Fruit fly (Drosophila melanogaster) whole organism, wandering third instar larva: ENCODE results near the gene acj6.

Experiments used
- Abd-B ChIP-seq: fragments of >200 bp; optimal IDR thresholded peaks from 2 replicates; lab custom pipeline; 2017; ENCODE audit warnings: missing biosample characterization, missing genetic modification characterization
- CG32264 ChIP-seq: fragments of 200-800 bp; sonication (Bioruptor generic); optimal IDR thresholded peaks from 2 replicates; lab custom pipeline; 2016; ENCODE audit warnings: missing biosample characterization, missing genetic modification characterization
- CG9705 ChIP-seq: fragments of 200-800 bp; sonication (Bioruptor generic); optimal IDR thresholded peaks from 2 replicates; lab custom pipeline; 2018; ENCODE audit warnings: missing biosample characterization, mild to moderate bottlenecking, missing genetic modification characterization
- CrebA ChIP-seq: fragments of 200-800 bp; sonication (Bioruptor generic); optimal IDR thresholded peaks from 2 replicates; lab custom pipeline; 2016; ENCODE audit warnings: missing biosample characterization, mild to moderate bottlenecking, missing genetic modification characterization, borderline replicate concordance
- Dfd ChIP-seq: fragments of >200 bp; optimal IDR thresholded peaks from 2 replicates; lab custom pipeline; 2017; ENCODE audit warnings: missing biosample characterization, missing genetic modification characterization
- Dif ChIP-seq: fragments of 200-275, 200-300 bp; sonication (Bioruptor generic); optimal IDR thresholded peaks from 2 replicates; lab custom pipeline; 2018; ENCODE audit warnings: missing biosample characterization, missing genetic modification characterization; ENCODE audit not compliant: partially characterized antibody
- GATAd ChIP-seq: sonication (Bioruptor generic); optimal IDR thresholded peaks from 2 replicates; lab custom pipeline; 2016; ENCODE audit warnings: missing biosample characterization, missing genetic modification characterization
- HLH106 ChIP-seq: fragments of 200-800 bp; optimal IDR thresholded peaks from 3 replicates; lab custom pipeline; 2019; ENCODE audit warnings: missing biosample characterization, mild to moderate bottlenecking, missing genetic modification characterization, moderate library complexity
- Hnf4 ChIP-seq: fragments of 200-800 bp; sonication (Bioruptor generic); optimal IDR thresholded peaks from 2 replicates; lab custom pipeline; 2016; ENCODE audit warnings: missing biosample characterization, mild to moderate bottlenecking, missing genetic modification characterization
- Hr83 ChIP-seq: fragments of 200-300 bp; sonication (Bioruptor generic); optimal IDR thresholded peaks from 2 replicates; lab custom pipeline; 2016; ENCODE audit warnings: missing biosample characterization, mild to moderate bottlenecking, missing genetic modification characterization, moderate library complexity; ENCODE audit not compliant: poor library complexity, severe bottlenecking
- Jra ChIP-seq: sonication (Bioruptor generic); optimal IDR thresholded peaks from 2 replicates; lab custom pipeline; 2016; ENCODE audit warnings: missing biosample characterization, missing genetic modification characterization
- Mio ChIP-seq: sonication (Bioruptor generic); optimal IDR thresholded peaks from 2 replicates; lab custom pipeline; 2016; ENCODE audit warnings: missing biosample characterization, missing genetic modification characterization
- Myc ChIP-seq: fragments of >200 bp; optimal IDR thresholded peaks from 2 replicates; lab custom pipeline; 2017
- N ChIP-seq: fragments of >200 bp; optimal IDR thresholded peaks from 2 replicates; lab custom pipeline; 2018; ENCODE audit warnings: missing biosample characterization, missing external identifiers, missing genetic modification characterization
- OdsH ChIP-seq: fragments of 200-800 bp; sonication (Bioruptor generic); optimal IDR thresholded peaks from 2 replicates; lab custom pipeline; 2016; ENCODE audit warnings: missing biosample characterization, mild to moderate bottlenecking, missing genetic modification characterization
- Rel ChIP-seq, 2 experiments: fragments of 200-800 bp; sonication (Bioruptor generic) in 1 of 2; optimal IDR thresholded peaks; 2 replicates in 1 of 2; 3 replicates in 1 of 2; lab custom pipeline; 2016 to 2019; ENCODE audit warnings: mild to moderate bottlenecking in 2 of 2, missing biosample characterization in 2 of 2, missing genetic modification characterization in 2 of 2, moderate library complexity in 1 of 2
- Sp1 ChIP-seq: fragments of 200-800 bp; sonication (Bioruptor generic); optimal IDR thresholded peaks from 3 replicates; lab custom pipeline; 2019; ENCODE audit warnings: missing biosample characterization, mild to moderate bottlenecking, missing genetic modification characterization, moderate library complexity
- Vsx2 ChIP-seq: fragments of 200-300, 225-300 bp; sonication (Bioruptor generic); optimal IDR thresholded peaks from 2 replicates; lab custom pipeline; 2018; ENCODE audit warnings: missing biosample characterization, missing genetic modification characterization; ENCODE audit not compliant: partially characterized antibody
- br ChIP-seq: fragments of 200-800 bp; sonication (Bioruptor generic); optimal IDR thresholded peaks from 2 replicates; lab custom pipeline; 2016; ENCODE audit warnings: missing biosample characterization, missing genetic modification characterization
- brk ChIP-seq: fragments of 200-800 bp; sonication (Bioruptor generic); optimal IDR thresholded peaks from 2 replicates; lab custom pipeline; 2016; ENCODE audit warnings: missing biosample characterization, mild to moderate bottlenecking, missing genetic modification characterization
- dl ChIP-seq, 2 experiments: fragments of 175-275, 200-275 bp in 1 of 2; fragments of 200-275 bp in 1 of 2; sonication (Bioruptor generic); optimal IDR thresholded peaks; lab custom pipeline; 2018; ENCODE audit warnings: mild to moderate bottlenecking in 2 of 2, missing biosample characterization in 2 of 2, missing genetic modification characterization in 2 of 2, moderate library complexity in 2 of 2; ENCODE audit not compliant: partially characterized antibody in 2 of 2, insufficient read depth in 1 of 2
- dmrt93B ChIP-seq: fragments of 200-800 bp; sonication (Bioruptor generic); optimal IDR thresholded peaks from 2 replicates; lab custom pipeline; 2018; ENCODE audit warnings: missing biosample characterization, mild to moderate bottlenecking, missing genetic modification characterization
- dsf ChIP-seq: sonication (Bioruptor generic); optimal IDR thresholded peaks from 2 replicates; lab custom pipeline; 2016; ENCODE audit warnings: missing biosample characterization, missing genetic modification characterization, borderline replicate concordance
- ey ChIP-seq: fragments of 200-800 bp; sonication (Bioruptor generic); optimal IDR thresholded peaks from 2 replicates; lab custom pipeline; 2016; ENCODE audit warnings: missing biosample characterization, missing genetic modification characterization
- foxo ChIP-seq, 2 experiments: fragments of 200-800 bp; sonication (Bioruptor generic); optimal IDR thresholded peaks; 2 replicates in 1 of 2; 3 replicates in 1 of 2; lab custom pipeline; 2016 to 2017; ENCODE audit warnings: missing biosample characterization in 2 of 2, missing genetic modification characterization in 2 of 2
- fru ChIP-seq: fragments of 200-800 bp; sonication (Bioruptor generic); optimal IDR thresholded peaks from 3 replicates; lab custom pipeline; 2016; ENCODE audit warnings: missing biosample characterization, mild to moderate bottlenecking, missing genetic modification characterization
- h ChIP-seq: fragments of 200-800 bp; sonication (Bioruptor generic); optimal IDR thresholded peaks from 3 replicates; lab custom pipeline; 2016; ENCODE audit warnings: missing biosample characterization, mild to moderate bottlenecking, missing genetic modification characterization
- jim ChIP-seq: fragments of 175-275, 200-325 bp; sonication (Bioruptor generic); optimal IDR thresholded peaks from 2 replicates; lab custom pipeline; 2016; ENCODE audit warnings: missing biosample characterization, mild to moderate bottlenecking, missing genetic modification characterization
- pan ChIP-seq: fragments of >200 bp; optimal IDR thresholded peaks from 2 replicates; lab custom pipeline; 2017
- psq ChIP-seq: fragments of 200-800 bp; sonication (Bioruptor generic); optimal IDR thresholded peaks from 3 replicates; lab custom pipeline; 2017; ENCODE audit warnings: missing biosample characterization, mild to moderate bottlenecking, missing genetic modification characterization, moderate library complexity
- rgr ChIP-seq: fragments of 200-800 bp; sonication (Bioruptor generic); optimal IDR thresholded peaks from 3 replicates; lab custom pipeline; 2016; ENCODE audit warnings: missing biosample characterization, mild to moderate bottlenecking, missing genetic modification characterization
- sage ChIP-seq: fragments of 200-800 bp; sonication (Bioruptor generic); optimal IDR thresholded peaks from 2 replicates; lab custom pipeline; 2016; ENCODE audit warnings: missing biosample characterization, mild to moderate bottlenecking, missing genetic modification characterization
- sv ChIP-seq: fragments of 200-800 bp; sonication (Bioruptor generic); optimal IDR thresholded peaks from 3 replicates; lab custom pipeline; 2016; ENCODE audit warnings: missing biosample characterization, missing genetic modification characterization
- tai ChIP-seq: sonication (Bioruptor generic); optimal IDR thresholded peaks from 2 replicates; lab custom pipeline; 2016; ENCODE audit warnings: missing biosample characterization, missing genetic modification characterization
- usp ChIP-seq: fragments of >200 bp; optimal IDR thresholded peaks from 2 replicates; lab custom pipeline; 2017; ENCODE audit warnings: missing biosample characterization, missing genetic modification characterization
- woc ChIP-seq: sonication (Bioruptor generic); optimal IDR thresholded peaks from 2 replicates; lab custom pipeline; 2016; ENCODE audit warnings: missing biosample characterization, mild to moderate bottlenecking, missing genetic modification characterization

Gene acj6

DNA sequence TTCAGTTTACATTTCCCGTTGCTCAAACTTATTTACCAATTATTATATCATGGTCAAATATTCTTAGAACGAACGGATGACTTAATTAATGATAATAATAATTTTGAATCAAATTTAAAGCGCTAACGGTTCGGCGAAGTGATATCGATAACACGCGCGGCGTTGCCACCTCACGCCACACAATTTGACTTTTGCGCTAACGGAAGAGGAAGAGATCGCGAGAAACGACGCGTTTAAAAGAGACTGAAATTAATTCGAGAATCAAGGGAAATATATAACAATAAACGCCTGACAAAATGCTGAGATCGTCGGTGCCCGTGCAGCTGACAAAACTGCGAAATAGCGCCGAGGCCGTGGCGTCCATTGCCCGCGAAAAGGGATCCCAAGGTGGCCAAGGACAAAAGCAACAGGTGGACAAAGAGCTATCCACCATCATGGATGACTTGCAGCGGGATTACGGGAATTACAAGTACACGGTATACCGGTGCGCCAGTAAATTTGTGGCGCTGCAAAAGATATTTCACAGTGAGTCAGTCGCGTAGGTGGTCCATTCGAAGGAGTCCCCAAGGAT lies 50.6 kb downstream of the acj6 start, which contains the start of gene dah:
TSS of gene dah (plus strand) at position 195 of the 571 bp plus-strand sequence.
- TF ChIP-seq CG32264 (GFP tag; lab: Kevin White, UChicago) (no peak), Myc (no peak), h (no peak), Hr83 (GFP tag; lab: Kevin White, UChicago) (no peak), Mio (GFP tag; lab: Kevin White, UChicago) (no peak), GATAd (GFP tag; lab: Kevin White, UChicago) (no peak), CG9705 (GFP tag; lab: Kevin White, UChicago) (no peak), Hnf4 (GFP tag; lab: Kevin White, UChicago) (no peak), jim (no peak), HLH106 (tag; lab: Kevin White, UChicago) (no peak)

DNA sequence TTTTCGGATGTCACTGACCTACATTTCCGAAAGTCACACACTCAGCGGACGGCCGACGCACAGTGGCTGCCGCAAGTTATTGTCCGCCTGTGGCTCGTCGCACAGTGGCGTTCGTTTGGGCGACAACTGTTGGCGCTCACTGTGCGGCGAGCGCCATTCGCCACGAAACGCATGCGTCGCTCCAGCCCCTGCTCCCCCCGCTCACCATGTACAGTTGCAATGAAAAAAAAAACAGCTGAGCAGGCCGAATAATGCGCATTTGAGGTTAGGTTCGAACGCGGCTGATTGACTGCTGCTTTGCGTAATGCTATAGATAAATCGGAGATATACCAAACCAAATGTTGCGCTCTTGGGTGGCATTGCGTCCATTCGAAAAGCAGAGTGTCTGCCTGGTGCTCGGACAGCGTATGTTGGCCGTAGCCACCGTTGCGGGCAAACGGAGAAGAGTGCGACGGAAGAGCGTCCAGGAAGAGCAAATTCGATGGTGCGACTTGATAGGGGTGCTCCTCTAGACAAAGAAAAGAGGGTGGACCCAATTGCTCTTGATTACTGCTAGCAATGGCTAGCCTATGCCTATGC lies 55.5 kb downstream of the acj6 start:
- peak; percentile 77 for TF ChIP-seq psq (GFP tag; lab: Kevin White, UChicago)
- peak; percentile 91 for TF ChIP-seq Hnf4 (GFP tag; lab: Kevin White, UChicago)
- TF ChIP-seq Jra (GFP tag; lab: Kevin White, UChicago): peak; percentile 71
- TF ChIP-seq N (GFP tag; lab: Kevin White, UChicago): no peak
- TF ChIP-seq fru (GFP tag; lab: Kevin White, UChicago): peak; percentile 85
- TF ChIP-seq foxo (GFP tag; optimal IDR thresholded peaks at IDR 0.05; lab: Kevin White, UChicago): peak; percentile 43 to 95
- TF ChIP-seq dmrt93B (GFP tag; lab: Kevin White, UChicago): peak; percentile 66
- peak; percentile 71 for TF ChIP-seq sv (GFP tag; lab: Kevin White, UChicago)
- TF ChIP-seq br: peak; percentile 90
- TF ChIP-seq OdsH: peak; percentile 81
- peak; percentile 55 for TF ChIP-seq CG32264 (GFP tag; lab: Kevin White, UChicago)
- TF ChIP-seq CrebA: no peak
- TF ChIP-seq HLH106 (tag; lab: Kevin White, UChicago): peak; percentile 79
- TF ChIP-seq sage (GFP tag; lab: Kevin White, UChicago): no peak
- peak; percentile 99 for TF ChIP-seq jim
- TF ChIP-seq ey (GFP tag; lab: Kevin White, UChicago): peak; percentile 88
- peak; percentile 80 for TF ChIP-seq CG9705 (GFP tag; lab: Kevin White, UChicago)
- peak; percentile 92 for TF ChIP-seq Hr83 (GFP tag; lab: Kevin White, UChicago)
- no peak for TF ChIP-seq Abd-B (GFP tag; lab: Kevin White, UChicago)
- TF ChIP-seq Mio (GFP tag; lab: Kevin White, UChicago): peak; percentile 65
- TF ChIP-seq Myc: peak; percentile 53
- no peak for TF ChIP-seq dl (GFP tag; optimal IDR thresholded peaks at IDR 0.05; lab: Kevin White, UChicago; ENCODE audit: insufficient read depth in 1 of 2, partially characterized antibody in 2 of 2)
- peak; percentile 69 for TF ChIP-seq Sp1 (GFP tag; lab: Kevin White, UChicago)
- peak; percentile 88 for TF ChIP-seq rgr
- TF ChIP-seq Dfd (GFP tag; lab: Kevin White, UChicago): no peak
- peak; percentile 96 for TF ChIP-seq woc (GFP tag; lab: Kevin White, UChicago)
- no peak for TF ChIP-seq Rel (GFP tag; optimal IDR thresholded peaks at IDR 0.05; lab: Kevin White, UChicago)
- peak; percentile 81 for TF ChIP-seq Rel (tag; optimal IDR thresholded peaks at IDR 0.05; lab: Kevin White, UChicago)
- TF ChIP-seq h: peak; percentile 90
- no peak for TF ChIP-seq tai (GFP tag; lab: Kevin White, UChicago)
- peak; percentile 56 for TF ChIP-seq Dif

DNA sequence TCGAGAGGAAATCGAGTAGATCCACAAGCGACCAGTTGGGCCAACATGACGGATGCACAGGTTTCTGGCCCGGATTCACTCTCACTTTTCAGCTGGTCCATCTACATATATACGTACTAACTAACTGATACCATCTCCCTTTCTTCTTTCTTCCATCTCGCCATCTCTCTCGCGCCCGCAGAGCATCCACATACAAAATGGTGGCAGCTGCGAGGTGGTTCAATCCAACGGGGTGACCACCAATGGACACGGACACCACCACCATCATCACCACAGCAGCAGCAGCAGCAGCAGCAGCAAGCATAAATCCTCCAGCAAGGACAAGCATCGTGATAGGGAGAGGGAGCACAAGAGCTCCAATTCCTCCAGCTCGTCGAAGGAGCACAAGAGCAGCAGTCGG lies 57.9 kb downstream of the acj6 start:
- no peak for TF ChIP-seq sage (GFP tag; lab: Kevin White, UChicago)
- TF ChIP-seq GATAd (GFP tag; lab: Kevin White, UChicago): no peak
- no peak for TF ChIP-seq jim
- TF ChIP-seq Jra (GFP tag; lab: Kevin White, UChicago): no peak
- no peak for TF ChIP-seq sv (GFP tag; lab: Kevin White, UChicago)
- TF ChIP-seq Mio (GFP tag; lab: Kevin White, UChicago): no peak
- TF ChIP-seq CG9705 (GFP tag; lab: Kevin White, UChicago): no peak
- TF ChIP-seq, all 38 proteins: peak for 0

DNA sequence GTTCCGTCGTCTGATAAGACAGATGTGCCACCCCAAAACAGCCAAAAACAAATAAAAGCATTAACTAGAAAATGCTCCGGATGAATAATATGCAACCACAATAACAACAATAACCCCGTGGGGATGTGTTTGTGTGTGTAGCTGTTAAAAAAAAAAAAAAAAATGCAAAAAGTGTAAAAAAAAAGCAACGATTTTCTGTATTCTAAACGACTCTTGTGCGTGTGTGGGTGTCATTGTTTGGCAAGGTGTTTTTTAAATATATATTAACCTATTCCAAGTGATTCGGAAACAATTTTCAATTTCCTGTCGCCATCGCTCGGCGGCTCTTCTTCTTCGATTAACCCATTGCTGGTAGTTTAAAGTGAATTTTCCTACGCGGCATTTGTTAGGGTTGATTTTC lies 58.3 kb downstream of the acj6 start:
- TF ChIP-seq CrebA (no peak), sv (GFP tag; lab: Kevin White, UChicago) (no peak), Abd-B (GFP tag; lab: Kevin White, UChicago) (no peak), HLH106 (tag; lab: Kevin White, UChicago) (no peak), Dfd (GFP tag; lab: Kevin White, UChicago) (no peak), Rel (GFP tag; optimal IDR thresholded peaks at IDR 0.05; lab: Kevin White, UChicago) (peak; percentile 29), Rel (tag; optimal IDR thresholded peaks at IDR 0.05; lab: Kevin White, UChicago) (no peak), CG9705 (GFP tag; lab: Kevin White, UChicago) (no peak), pan (lab: Kevin White, UChicago) (no peak), brk (no peak), dl (GFP tag; optimal IDR thresholded peaks at IDR 0.05; lab: Kevin White, UChicago; ENCODE audit: insufficient read depth in 1 of 2, partially characterized antibody in 2 of 2) (no peak), tai (GFP tag; lab: Kevin White, UChicago) (no peak), foxo (GFP tag; optimal IDR thresholded peaks at IDR 0.05; lab: Kevin White, UChicago) (peak in 1 of 2 experiments; percentile 18), Jra (GFP tag; lab: Kevin White, UChicago) (peak; percentile 2), dsf (GFP tag; lab: Kevin White, UChicago) (no peak), N (GFP tag; lab: Kevin White, UChicago) (no peak), jim (no peak), usp (GFP tag; lab: Kevin White, UChicago) (no peak), Hr83 (GFP tag; lab: Kevin White, UChicago) (no peak), rgr (peak; percentile 9), psq (GFP tag; lab: Kevin White, UChicago) (no peak), Vsx2 (GFP tag; lab: Kevin White, UChicago) (no peak), CG32264 (GFP tag; lab: Kevin White, UChicago) (no peak), Dif (no peak), Sp1 (GFP tag; lab: Kevin White, UChicago) (peak; percentile 54), Myc (no peak), dmrt93B (GFP tag; lab: Kevin White, UChicago) (no peak)
